Fruit fly (Drosophila melanogaster): ENCODE results near the gene Snmp1.
A peak's percentile ranks its signal among the peaks of the same experiment; 100 is the strongest.

Gene Snmp1

dm6 chr3R:21179592-21180390 lies 11.8 kb upstream of the Snmp1 start:
- TF ChIP-seq CG8478 (optimal IDR thresholded peaks at IDR 0.05), result no peak
- peak; percentile 93 to 97 for TF ChIP-seq CTCF (optimal IDR thresholded peaks at IDR 0.05)

dm6 chr3R:21176663-21177145 lies 8.7 kb upstream of the Snmp1 start:
- TF ChIP-seq CTCF (optimal IDR thresholded peaks at IDR 0.05) (no peak), CG8478 (optimal IDR thresholded peaks at IDR 0.05) (no peak)

dm6 chr3R:21169525-21170149 lies 1.6 kb upstream of the Snmp1 start:
- TF ChIP-seq CTCF (optimal IDR thresholded peaks at IDR 0.05) (no peak), CG8478 (optimal IDR thresholded peaks at IDR 0.05) (no peak)

dm6 chr3R:21163318-21163828 lies 4.6 kb downstream of the Snmp1 start, which contains the start of gene CG5810:
TSS of gene CG5810 (plus strand) at chr3R:21163778.
- TF ChIP-seq CTCF (optimal IDR thresholded peaks at IDR 0.05) (no peak), CG8478 (optimal IDR thresholded peaks at IDR 0.05) (no peak)

dm6 chr3R:21161620-21162029 lies 6.4 kb downstream of the Snmp1 start:
- TF ChIP-seq CG8478 (optimal IDR thresholded peaks at IDR 0.05), result no peak
- TF ChIP-seq CTCF (optimal IDR thresholded peaks at IDR 0.05), result no peak

dm6 chr3R:21161042-21161532 lies 6.9 kb downstream of the Snmp1 start, which contains the start of gene cDIP:
TSS of gene cDIP (minus strand) at chr3R:21161092.
- TF ChIP-seq CTCF (optimal IDR thresholded peaks at IDR 0.05) (no peak), CG8478 (optimal IDR thresholded peaks at IDR 0.05) (no peak)

- no peak for TF ChIP-seq CTCF (optimal IDR thresholded peaks at IDR 0.05)
- TF ChIP-seq CG8478 (optimal IDR thresholded peaks at IDR 0.05), result no peak
These were observed 9.4 kb downstream of the Snmp1 start for dm6 chr3R:21158643-21159042.

dm6 chr3R:21156572-21157480 lies 11.2 kb downstream of the Snmp1 start:
- TF ChIP-seq CG8478 (optimal IDR thresholded peaks at IDR 0.05), result no peak

- peak in 1 of 2 experiments; percentile 15 for TF ChIP-seq CTCF (optimal IDR thresholded peaks at IDR 0.05)
- no peak for TF ChIP-seq CG8478 (optimal IDR thresholded peaks at IDR 0.05)
These were observed 12.0 kb downstream of the Snmp1 start for dm6 chr3R:21155931-21156488.

dm6 chr3R:21154130-21154529 lies 13.9 kb downstream of the Snmp1 start:
- no peak for TF ChIP-seq CG8478 (optimal IDR thresholded peaks at IDR 0.05)

dm6 chr3R:21152856-21153278 lies 15.1 kb downstream of the Snmp1 start:
- TF ChIP-seq CTCF (optimal IDR thresholded peaks at IDR 0.05) (no peak), CG8478 (optimal IDR thresholded peaks at IDR 0.05) (no peak)

dm6 chr3R:21151090-21151870 lies 16.7 kb downstream of the Snmp1 start:
- TF ChIP-seq CTCF (optimal IDR thresholded peaks at IDR 0.05) (no peak), CG8478 (optimal IDR thresholded peaks at IDR 0.05) (no peak)

dm6 chr3R:21150090-21150489 lies 17.9 kb downstream of the Snmp1 start:
- no peak for TF ChIP-seq CG8478 (optimal IDR thresholded peaks at IDR 0.05)
- no peak for TF ChIP-seq CTCF (optimal IDR thresholded peaks at IDR 0.05)

- TF ChIP-seq CG8478 (optimal IDR thresholded peaks at IDR 0.05) (no peak), CTCF (optimal IDR thresholded peaks at IDR 0.05) (no peak)
These were observed 26.7 kb downstream of the Snmp1 start for dm6 chr3R:21141341-21141740.

Measured in S2 (cell line).